Worm (Caenorhabditis elegans): ENCODE measurements around the gene Y73B6A.1.

ce11 chrIV:6648625-6649024 lies 19.2 kb downstream of the Y73B6A.1 start:
- no peak for TF ChIP-seq zip-8 (tag; optimal IDR thresholded peaks at IDR 0.05)
- no peak for TF ChIP-seq nhr-28 (tag; optimal IDR thresholded peaks at IDR 0.05)

Measured in whole organism, mixed stage, embryonic.